Worm (Caenorhabditis elegans): ENCODE data around the gene srab-16.

ce11 chrV:736171-736570 lies 46.4 kb upstream of the srab-16 start, which contains the start of gene srj-25:
- TF ChIP-seq nhr-77 (tag; optimal IDR thresholded peaks at IDR 0.05) = no peak
- no peak for TF ChIP-seq ztf-4 (tag; optimal IDR thresholded peaks at IDR 0.05)
- TF ChIP-seq mdl-1 (tag; optimal IDR thresholded peaks at IDR 0.05) = no peak
- no peak for TF ChIP-seq fkh-10 (GFP tag; optimal IDR thresholded peaks at IDR 0.05)
- TF ChIP-seq lin-13 (GFP tag; optimal IDR thresholded peaks at IDR 0.05) = no peak
- no peak for TF ChIP-seq lin-15B (tag; optimal IDR thresholded peaks at IDR 0.05)
- TF ChIP-seq snpc-4 (tag; optimal IDR thresholded peaks at IDR 0.05) = no peak
- no peak for TF ChIP-seq elt-3 (tag; optimal IDR thresholded peaks at IDR 0.05)
- no peak for TF ChIP-seq zag-1 (tag; optimal IDR thresholded peaks at IDR 0.05)
- no peak for TF ChIP-seq lin-39 (tag; optimal IDR thresholded peaks at IDR 0.05)
- TF ChIP-seq C04F5.9 (tag; optimal IDR thresholded peaks at IDR 0.05) = no peak
- TF ChIP-seq unc-130 (tag; optimal IDR thresholded peaks at IDR 0.05) = no peak
